Fruit fly (Drosophila melanogaster) whole organism, embryonic: ENCODE measurements around the gene put.

Source experiments
- Atf6 ChIP-seq: fragments of 200-800 bp; sonication (Bioruptor generic); IDR thresholded peaks from 2 replicates; pipeline ENCODE4 v1.3.6; 2022; ENCODE audit warnings: missing biosample characterization, missing genetic modification characterization
- BtbVII ChIP-seq: fragments of 200-800 bp; sonication (Bioruptor generic); optimal IDR thresholded peaks from 3 replicates; lab custom pipeline; 2017; ENCODE audit warnings: missing biosample characterization, mild to moderate bottlenecking, missing genetic modification characterization
- CG10366 ChIP-seq: fragments of 200-800 bp; sonication (Bioruptor generic); IDR thresholded peaks from 2 replicates; pipeline ENCODE4 v1.3.6; 2022; ENCODE audit warnings: missing biosample characterization, missing genetic modification characterization
- CG10565 ChIP-seq: fragments of 200-800 bp; sonication (Bioruptor generic); optimal IDR thresholded peaks from 3 replicates; lab custom pipeline; 2016; ENCODE audit warnings: missing biosample characterization, mild to moderate bottlenecking, missing genetic modification characterization
- CG10654 ChIP-seq: fragments of 200-800 bp; sonication (Bioruptor generic); optimal IDR thresholded peaks from 2 replicates; lab custom pipeline; 2016; ENCODE audit warnings: missing biosample characterization, missing genetic modification characterization
- CG10959 ChIP-seq: fragments of 200-800 bp; sonication (Bioruptor generic); IDR thresholded peaks from 2 replicates; pipeline ENCODE4 v1.3.6; 2022; ENCODE audit warnings: missing biosample characterization, missing genetic modification characterization
- CG11093 ChIP-seq: fragments of 200-800 bp; sonication (Bioruptor generic); IDR thresholded peaks from 3 replicates; pipeline ENCODE4 v1.3.6; 2022; ENCODE audit warnings: missing biosample characterization, missing genetic modification characterization
- CG12391 ChIP-seq: fragments of 200-800 bp; sonication (Bioruptor generic); optimal IDR thresholded peaks from 3 replicates; lab custom pipeline; 2018; ENCODE audit warnings: missing biosample characterization, mild to moderate bottlenecking, missing genetic modification characterization, moderate library complexity
- CG1529 ChIP-seq: fragments of 200-800 bp; sonication (Bioruptor generic); optimal IDR thresholded peaks from 3 replicates; lab custom pipeline; 2018; ENCODE audit warnings: missing biosample characterization, missing genetic modification characterization
- CG16779 ChIP-seq: fragments of 200-800 bp; sonication (Bioruptor generic); IDR thresholded peaks from 2 replicates; pipeline ENCODE4 v1.3.6; 2022; ENCODE audit warnings: missing biosample characterization, missing genetic modification characterization
- CG16815 ChIP-seq: fragments of 200-800 bp; sonication (Bioruptor generic); optimal IDR thresholded peaks from 3 replicates; lab custom pipeline; 2017; ENCODE audit warnings: missing biosample characterization, mild to moderate bottlenecking, missing genetic modification characterization
- CG16863 ChIP-seq: fragments of 200-800 bp; sonication (Bioruptor generic); optimal IDR thresholded peaks from 3 replicates; lab custom pipeline; 2016; ENCODE audit warnings: missing biosample characterization, missing genetic modification characterization
- CG17328 ChIP-seq: fragments of 200-800 bp; sonication (Bioruptor generic); IDR thresholded peaks from 2 replicates; pipeline ENCODE4 v1.3.6; 2022; ENCODE audit warnings: missing biosample characterization, missing genetic modification characterization
- CG31224 ChIP-seq: fragments of 200-800 bp; sonication (Bioruptor generic); IDR thresholded peaks from 2 replicates; pipeline ENCODE4 v1.3.6; 2022; ENCODE audit warnings: missing biosample characterization, missing genetic modification characterization
- CG31441 ChIP-seq: fragments of 200-800 bp; sonication (Bioruptor generic); IDR thresholded peaks from 2 replicates; pipeline ENCODE4 v1.3.6; 2022; ENCODE audit warnings: missing biosample characterization, missing genetic modification characterization
- CG4282 ChIP-seq: fragments of 200-800 bp; sonication (Bioruptor generic); optimal IDR thresholded peaks from 2 replicates; lab custom pipeline; 2016; ENCODE audit warnings: missing biosample characterization, missing genetic modification characterization
- CG4707 ChIP-seq: fragments of 200-800 bp; sonication (Bioruptor generic); optimal IDR thresholded peaks from 2 replicates; lab custom pipeline; 2018; ENCODE audit warnings: missing biosample characterization, mild to moderate bottlenecking, missing genetic modification characterization, moderate library complexity
- CG6689 ChIP-seq: fragments of 200-800 bp; sonication (Bioruptor generic); IDR thresholded peaks from 2 replicates; pipeline ENCODE4 v1.3.6; 2022; ENCODE audit warnings: missing biosample characterization, missing genetic modification characterization
- CG8924 ChIP-seq: fragments of 200-800 bp; optimal IDR thresholded peaks from 3 replicates; lab custom pipeline; 2019; ENCODE audit warnings: missing biosample characterization, mild to moderate bottlenecking, missing genetic modification characterization, moderate library complexity
- Dbx ChIP-seq: fragments of 200-800 bp; sonication (Bioruptor generic); IDR thresholded peaks from 3 replicates; pipeline ENCODE4 v1.3.6; 2022; ENCODE audit warnings: missing biosample characterization, missing genetic modification characterization
- Dek ChIP-seq: fragments of 200-800 bp; sonication (Bioruptor generic); optimal IDR thresholded peaks from 3 replicates; lab custom pipeline; 2019; ENCODE audit warnings: missing biosample characterization, mild to moderate bottlenecking, missing genetic modification characterization, moderate library complexity
- E2f1 ChIP-seq: fragments of 200-800 bp; sonication (Bioruptor generic); IDR thresholded peaks from 2 replicates; pipeline ENCODE4 v1.3.6; 2022; ENCODE audit warnings: missing biosample characterization, missing genetic modification characterization
- Gsc ChIP-seq: fragments of 200-800 bp; sonication (Bioruptor generic); IDR thresholded peaks from 2 replicates; pipeline ENCODE4 v1.3.6; 2022; ENCODE audit warnings: missing biosample characterization, missing genetic modification characterization
- HLH4C ChIP-seq: fragments of 200-800 bp; sonication (Bioruptor generic); IDR thresholded peaks from 3 replicates; pipeline ENCODE4 v1.3.6; 2022; ENCODE audit warnings: missing biosample characterization, missing genetic modification characterization; ENCODE audit not compliant: partially characterized antibody
- Nf-YA ChIP-seq: fragments of 200-800 bp; sonication (Bioruptor generic); IDR thresholded peaks from 2 replicates; pipeline ENCODE4 v1.3.6; 2022; ENCODE audit warnings: missing biosample characterization, missing genetic modification characterization
- Spps ChIP-seq: fragments of 200-800 bp; sonication (Bioruptor generic); optimal IDR thresholded peaks from 2 replicates; lab custom pipeline; 2018; ENCODE audit warnings: missing biosample characterization, mild to moderate bottlenecking, missing genetic modification characterization
- Sry-δ ChIP-seq: fragments of 200-800 bp; sonication (Bioruptor generic); optimal IDR thresholded peaks from 2 replicates; lab custom pipeline; 2016; ENCODE audit warnings: missing biosample characterization, missing genetic modification characterization
- Stat92E ChIP-seq, 3 experiments: fragments of >200 bp in 2 of 3; fragments of 200-800 bp in 1 of 3; sonication (Bioruptor generic) in 1 of 3; optimal IDR thresholded peaks; 2 replicates each; lab custom pipeline; 2017 to 2019; ENCODE audit warnings: missing biosample characterization in 3 of 3, missing genetic modification characterization in 3 of 3, mild to moderate bottlenecking in 1 of 3, moderate library complexity in 1 of 3
- ac ChIP-seq: fragments of 200-800 bp; sonication (Bioruptor generic); optimal IDR thresholded peaks from 3 replicates; lab custom pipeline; 2017; ENCODE audit warnings: missing biosample characterization, mild to moderate bottlenecking, missing genetic modification characterization
- bcd ChIP-seq: fragments of 200-800 bp; sonication (Bioruptor generic); optimal IDR thresholded peaks from 2 replicates; lab custom pipeline; 2017; ENCODE audit warnings: missing biosample characterization, mild to moderate bottlenecking, missing genetic modification characterization
- bsh ChIP-seq, 2 experiments: fragments of 200-800 bp; sonication (Bioruptor generic); optimal IDR thresholded peaks; 2 replicates each; lab custom pipeline; 2017 to 2018; ENCODE audit warnings: mild to moderate bottlenecking in 2 of 2, missing biosample characterization in 2 of 2, missing genetic modification characterization in 2 of 2, moderate library complexity in 1 of 2
- chif ChIP-seq, 2 experiments: fragments of 200-800 bp; sonication (Bioruptor generic); optimal IDR thresholded peaks; 3 replicates each; lab custom pipeline; 2016; ENCODE audit warnings: missing biosample characterization in 2 of 2, missing genetic modification characterization in 2 of 2
- crc ChIP-seq: fragments of 200-800 bp; sonication (Bioruptor generic); optimal IDR thresholded peaks from 2 replicates; lab custom pipeline; 2016; ENCODE audit warnings: missing biosample characterization, missing genetic modification characterization
- dati ChIP-seq: fragments of 200-800 bp; sonication (Bioruptor generic); IDR thresholded peaks from 2 replicates; pipeline ENCODE4 v1.3.6; 2022; ENCODE audit warnings: missing biosample characterization, missing genetic modification characterization
- dimm ChIP-seq: fragments of 200-800 bp; sonication (Bioruptor generic); IDR thresholded peaks from 2 replicates; pipeline ENCODE4 v1.3.6; 2022; ENCODE audit warnings: missing biosample characterization, missing genetic modification characterization
- ewg ChIP-seq: fragments of 200-800 bp; sonication (Bioruptor generic); optimal IDR thresholded peaks from 3 replicates; lab custom pipeline; 2017; ENCODE audit warnings: mild to moderate bottlenecking, missing biosample characterization, missing genetic modification reagents, missing genetic modification characterization
- fru ChIP-seq: fragments of >200 bp; optimal IDR thresholded peaks from 2 replicates; lab custom pipeline; 2017
- grau ChIP-seq: fragments of 200-800 bp; optimal IDR thresholded peaks from 3 replicates; lab custom pipeline; 2019; ENCODE audit warnings: missing biosample characterization, mild to moderate bottlenecking, missing genetic modification characterization, moderate library complexity
- inv ChIP-seq: fragments of 200-800 bp; sonication (Bioruptor generic); IDR thresholded peaks from 2 replicates; pipeline ENCODE4 v1.3.6; 2022; ENCODE audit warnings: missing biosample characterization, missing genetic modification characterization; ENCODE audit not compliant: partially characterized antibody
- lmd ChIP-seq: fragments of 200-800 bp; sonication (Bioruptor generic); IDR thresholded peaks from 2 replicates; pipeline ENCODE4 v1.3.6; 2022; ENCODE audit warnings: missing biosample characterization, missing genetic modification characterization
- mam ChIP-seq: fragments of 200-800 bp; sonication (Bioruptor generic); optimal IDR thresholded peaks from 3 replicates; lab custom pipeline; 2016; ENCODE audit warnings: missing biosample characterization, missing genetic modification characterization
- nau ChIP-seq: fragments of 200-800 bp; sonication (Bioruptor generic); optimal IDR thresholded peaks from 3 replicates; lab custom pipeline; 2017; ENCODE audit warnings: missing biosample characterization, mild to moderate bottlenecking, missing genetic modification characterization, missing genetic modification reagents
- odd ChIP-seq: fragments of 200-800 bp; sonication (Bioruptor generic); optimal IDR thresholded peaks from 2 replicates; lab custom pipeline; 2017; ENCODE audit warnings: missing biosample characterization, mild to moderate bottlenecking, missing genetic modification characterization
- repo ChIP-seq: fragments of 200-800 bp; sonication (Bioruptor generic); optimal IDR thresholded peaks from 2 replicates; lab custom pipeline; 2016; ENCODE audit warnings: missing biosample characterization, missing genetic modification characterization
- ro ChIP-seq: fragments of 200-800 bp; sonication (Bioruptor generic); IDR thresholded peaks from 2 replicates; pipeline ENCODE4 v1.3.6; 2022; ENCODE audit warnings: missing biosample characterization, missing genetic modification characterization
- slbo ChIP-seq: fragments of 200-800 bp; sonication (Bioruptor generic); IDR thresholded peaks from 2 replicates; pipeline ENCODE4 v1.3.6; 2022; ENCODE audit warnings: missing biosample characterization, missing genetic modification characterization
- slp2 ChIP-seq: fragments of 200-800 bp; sonication (Bioruptor generic); optimal IDR thresholded peaks from 2 replicates; lab custom pipeline; 2016; ENCODE audit warnings: missing biosample characterization, missing genetic modification characterization
- tgo ChIP-seq: fragments of 200-800 bp; sonication (Bioruptor generic); IDR thresholded peaks from 3 replicates; pipeline ENCODE4 v1.3.6; 2022; ENCODE audit warnings: missing biosample characterization, missing genetic modification characterization
- tna ChIP-seq: fragments of 200-800 bp; sonication (Bioruptor generic); IDR thresholded peaks from 2 replicates; pipeline ENCODE4 v1.3.6; 2022; ENCODE audit warnings: missing biosample characterization, missing genetic modification characterization; ENCODE audit not compliant: partially characterized antibody
- unc-4 ChIP-seq: fragments of 200-800 bp; sonication (Bioruptor generic); IDR thresholded peaks from 2 replicates; pipeline ENCODE4 v1.3.6; 2022; ENCODE audit warnings: missing biosample characterization, missing genetic modification characterization; ENCODE audit not compliant: partially characterized antibody
- vnd ChIP-seq: fragments of 200-800 bp; sonication (Bioruptor generic); IDR thresholded peaks from 3 replicates; pipeline ENCODE4 v1.3.6; 2022; ENCODE audit warnings: missing biosample characterization, missing genetic modification characterization; ENCODE audit not compliant: partially characterized antibody

The put gene

DNA sequence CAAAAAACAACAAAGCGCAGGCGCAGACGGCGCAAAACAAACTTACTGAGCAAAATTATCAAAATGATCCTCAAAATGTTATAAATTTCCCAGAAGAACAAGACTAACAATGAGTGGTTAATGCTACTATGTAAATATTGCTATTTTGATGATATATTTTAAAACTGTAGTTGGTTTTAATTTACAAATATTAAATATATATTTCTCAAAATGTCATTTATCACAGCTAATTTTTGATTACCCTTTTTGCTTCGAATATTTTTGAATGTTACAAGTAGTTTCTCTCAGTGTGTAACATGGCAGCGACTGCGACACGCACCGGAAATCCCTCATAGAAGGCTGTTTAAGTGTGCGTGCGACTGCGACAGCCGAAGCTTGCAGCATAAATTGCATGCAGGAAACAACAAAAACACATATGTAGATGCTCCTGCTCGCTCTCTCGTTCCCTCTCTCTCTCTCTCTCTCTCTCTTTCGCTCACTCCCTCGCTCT is 27.5 kb downstream of the put start (continued):
- TF ChIP-seq bcd (GFP tag; lab: Kevin White, UChicago) = peak; percentile 16
- TF ChIP-seq fru (lab: Kevin White, UChicago) = no peak
- TF ChIP-seq CG31224 (GFP tag; lab: Robert Waterston, UW) = no peak
- TF ChIP-seq CG17328 (GFP tag; lab: Robert Waterston, UW) = peak; percentile 24; the same call in 1 of the 2 replicates
- TF ChIP-seq bsh (GFP tag; optimal IDR thresholded peaks at IDR 0.05; lab: Kevin White, UChicago) = peak in 1 of 2 experiments; percentile 64
- no peak for TF ChIP-seq repo
- no peak for TF ChIP-seq CG11093 (GFP tag; lab: Robert Waterston, UW)
- no peak for TF ChIP-seq CG10565 (GFP tag; lab: Kevin White, UChicago)
- TF ChIP-seq Stat92E (GFP tag; optimal IDR thresholded peaks at IDR 0.05; lab: Kevin White, UChicago) = no peak
- peak; percentile 25; the same call in 1 of the 2 replicates for TF ChIP-seq CG6689 (GFP tag; lab: Robert Waterston, UW)
- no peak for TF ChIP-seq CG10366 (GFP tag; lab: Robert Waterston, UW)
- TF ChIP-seq CG4282 (GFP tag; lab: Kevin White, UChicago) = no peak
- TF ChIP-seq unc-4 (GFP tag; lab: Robert Waterston, UW) = no peak
- peak; percentile 59 for TF ChIP-seq CG31441
- peak; percentile 37 for TF ChIP-seq CG8924 (tag; lab: Kevin White, UChicago)
- no peak for TF ChIP-seq Nf-YA (GFP tag; lab: Robert Waterston, UW)
- TF ChIP-seq ewg (GFP tag; lab: Kevin White, UChicago) = peak; percentile 45
- no peak for TF ChIP-seq Sry-δ (GFP tag; lab: Kevin White, UChicago)
- peak; percentile 0 for TF ChIP-seq Spps (tag; lab: Kevin White, UChicago)
- no peak for TF ChIP-seq HLH4C (GFP tag; lab: Robert Waterston, UW)
- no peak for TF ChIP-seq odd (GFP tag; lab: Kevin White, UChicago)
- no peak for TF ChIP-seq ro (GFP tag; lab: Robert Waterston, UW)
- TF ChIP-seq tna = no peak
- 0 out of 2 replicates have a peak, but pooled peaks have one; percentile 24 for TF ChIP-seq dati (GFP tag; lab: Robert Waterston, UW)
- TF ChIP-seq slbo = no peak
- no peak for TF ChIP-seq crc (GFP tag; lab: Kevin White, UChicago)
- TF ChIP-seq grau = peak; percentile 37
- no peak for TF ChIP-seq vnd (GFP tag; lab: Robert Waterston, UW)
- 0 out of 2 replicates have a peak, but pooled peaks have one; percentile 22 for TF ChIP-seq dimm
- no peak for TF ChIP-seq CG10654 (GFP tag; lab: Kevin White, UChicago)
- no peak for TF ChIP-seq Gsc
- TF ChIP-seq CG1529 = peak; percentile 32
- TF ChIP-seq CG4707 (GFP tag; lab: Kevin White, UChicago) = no peak
- no peak for TF ChIP-seq CG16815 (GFP tag; lab: Kevin White, UChicago)
- TF ChIP-seq CG12391 (tag; lab: Kevin White, UChicago) = peak; percentile 50
- TF ChIP-seq CG16863 = no peak
- no peak for TF ChIP-seq BtbVII (GFP tag; lab: Kevin White, UChicago)

DNA sequence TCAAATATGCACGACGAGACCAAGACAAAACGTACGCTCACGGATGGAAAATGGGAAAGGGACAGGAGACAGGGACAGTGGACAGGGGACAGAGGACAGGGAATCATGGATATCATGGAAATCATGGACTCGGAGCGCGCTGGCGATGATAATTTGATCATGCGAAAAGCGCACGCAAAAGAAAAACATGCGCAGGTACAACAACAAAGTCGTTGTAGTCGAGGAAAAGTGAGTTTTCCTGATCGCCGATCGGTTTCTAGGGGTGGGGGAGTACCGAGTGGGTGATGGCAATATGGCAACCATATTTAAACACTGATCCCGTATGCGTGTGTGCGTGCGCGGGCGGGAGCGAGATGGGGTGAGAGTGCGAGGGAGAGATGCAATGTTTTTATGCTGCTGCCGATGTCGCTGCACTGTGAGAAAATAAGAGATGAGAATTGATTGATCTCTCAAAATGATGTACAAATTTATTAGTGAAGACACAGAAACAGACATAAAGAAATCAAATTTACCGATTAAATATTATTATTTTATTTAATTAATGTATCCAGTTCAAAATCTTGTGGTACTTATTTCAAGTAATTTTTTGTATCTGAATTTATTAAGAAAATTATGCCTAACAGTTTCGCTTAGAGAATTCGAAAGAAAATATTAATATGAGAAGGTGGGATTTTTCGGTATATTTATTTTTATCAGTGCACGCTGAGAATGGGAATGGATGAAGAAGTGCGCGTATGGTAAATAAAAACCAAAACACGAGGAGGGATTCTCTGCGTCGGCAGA is 34.6 kb downstream of the put start:
- TF ChIP-seq Dbx (GFP tag; lab: Robert Waterston, UW) (no peak), tgo (GFP tag; lab: Robert Waterston, UW) (peak; percentile 71), Dek (tag; lab: Kevin White, UChicago) (peak; percentile 19), mam (GFP tag; lab: Kevin White, UChicago) (no peak), lmd (GFP tag; lab: Robert Waterston, UW) (peak; percentile 69), chif (GFP tag; optimal IDR thresholded peaks at IDR 0.05; lab: Kevin White, UChicago) (peak in 1 of 2 experiments; percentile 64), ac (GFP tag; lab: Kevin White, UChicago) (peak; percentile 86), E2f1 (peak; percentile 56), slp2 (GFP tag; lab: Kevin White, UChicago) (peak; percentile 6), nau (peak; percentile 61), inv (GFP tag; lab: Robert Waterston, UW) (no peak), Atf6 (GFP tag; lab: Robert Waterston, UW) (peak; percentile 46; the same call in 1 of the 2 replicates), Stat92E (GFP tag; optimal IDR thresholded peaks at IDR 0.05; lab: Kevin White, UChicago) (peak in 1 of 3 experiments; percentile 92), CG16779 (no peak), CG10959 (GFP tag; lab: Robert Waterston, UW) (peak; percentile 86)
